Fruit fly (Drosophila melanogaster): Measurements from ENCODE around the gene CG17930.

DNA sequence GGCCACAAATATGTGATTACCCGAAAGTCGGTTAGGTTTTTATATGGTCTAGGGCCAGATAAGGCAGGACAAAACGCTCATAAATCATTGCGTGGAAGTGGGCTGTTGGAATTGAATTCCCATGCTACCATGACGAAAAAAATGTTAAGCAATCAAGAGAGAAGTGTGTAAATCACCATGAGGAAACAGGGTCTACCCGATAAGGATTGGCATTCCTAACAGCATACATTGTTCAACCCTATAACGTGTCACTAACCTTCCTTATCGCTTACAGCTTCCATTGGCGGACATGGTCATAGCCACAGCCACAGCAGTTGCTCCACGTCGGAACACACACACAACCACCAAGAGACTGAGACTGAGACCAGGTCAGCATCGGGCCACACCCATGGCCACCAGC, 19.6 kb upstream of the CG17930 start:
- TF ChIP-seq Myc (optimal IDR thresholded peaks at IDR 0.05) (no peak), psq (optimal IDR thresholded peaks at IDR 0.05) (no peak), h (optimal IDR thresholded peaks at IDR 0.05) (no peak)

Data from Kc167 (cell line).